Fruit fly (Drosophila melanogaster) whole organism, embryonic: ENCODE measurements around the gene CG16903.
A peak's percentile ranks its signal among the peaks of the same experiment; 100 is the strongest.

Experiments
- Aef1 ChIP-seq: fragments of 200-800 bp; sonication (Bioruptor generic); IDR thresholded peaks from 3 replicates; pipeline ENCODE4 v1.3.6; 2022; ENCODE audit warnings: missing biosample characterization, missing genetic modification characterization
- Asciz ChIP-seq: fragments of 200-800 bp; sonication (Bioruptor generic); optimal IDR thresholded peaks from 2 replicates; lab custom pipeline; 2017; ENCODE audit warnings: missing biosample characterization, mild to moderate bottlenecking, missing genetic modification characterization, missing genetic modification reagents
- Awh ChIP-seq: fragments of 200-800 bp; sonication (Bioruptor generic); IDR thresholded peaks from 2 replicates; pipeline ENCODE4, ENCODE4 v1.3.6; 2022; ENCODE audit warnings: missing biosample characterization, missing genetic modification characterization
- CG1024 ChIP-seq: fragments of 200-800 bp; sonication (Bioruptor generic); IDR thresholded peaks from 2 replicates; pipeline ENCODE4 v1.3.6; 2022; ENCODE audit warnings: missing biosample characterization, missing genetic modification characterization
- CG10462 ChIP-seq: fragments of 200-800 bp; sonication (Bioruptor generic); optimal IDR thresholded peaks from 2 replicates; lab custom pipeline; 2016; ENCODE audit warnings: missing biosample characterization, missing genetic modification characterization
- CG1233 ChIP-seq: fragments of 200-800 bp; sonication (Bioruptor generic); optimal IDR thresholded peaks from 4 replicates; lab custom pipeline; 2018; ENCODE audit warnings: missing biosample characterization, mild to moderate bottlenecking, missing genetic modification characterization
- CG13775 ChIP-seq: fragments of 200-800 bp; sonication (Bioruptor generic); optimal IDR thresholded peaks from 3 replicates; lab custom pipeline; 2017; ENCODE audit warnings: missing biosample characterization, mild to moderate bottlenecking, missing genetic modification characterization
- CG14441 ChIP-seq: fragments of 200-800 bp; sonication (Bioruptor generic); IDR thresholded peaks from 2 replicates; pipeline ENCODE4 v1.3.6; 2022; ENCODE audit warnings: missing biosample characterization, missing genetic modification characterization
- CG2678 ChIP-seq: fragments of 200-800 bp; sonication (Bioruptor generic); optimal IDR thresholded peaks from 3 replicates; lab custom pipeline; 2019; ENCODE audit warnings: missing biosample characterization, mild to moderate bottlenecking, missing genetic modification characterization, moderate library complexity
- CG30403 ChIP-seq: fragments of 200-800 bp; sonication (Bioruptor generic); optimal IDR thresholded peaks from 3 replicates; lab custom pipeline; 2016; ENCODE audit warnings: missing biosample characterization, missing genetic modification characterization
- CG6272 ChIP-seq: fragments of 200-800 bp; sonication (Bioruptor generic); IDR thresholded peaks from 2 replicates; pipeline ENCODE4 v1.3.6; 2022; ENCODE audit warnings: missing biosample characterization, missing genetic modification characterization
- CG7839 ChIP-seq: fragments of 200-800 bp; sonication (Bioruptor generic); optimal IDR thresholded peaks from 3 replicates; lab custom pipeline; 2018; ENCODE audit warnings: missing biosample characterization, mild to moderate bottlenecking, missing genetic modification characterization, moderate library complexity
- CG8281 ChIP-seq: fragments of 200-800 bp; sonication (Bioruptor generic); optimal IDR thresholded peaks from 2 replicates; lab custom pipeline; 2018; ENCODE audit warnings: missing biosample characterization, mild to moderate bottlenecking, missing genetic modification characterization, moderate library complexity
- CG9876 ChIP-seq: fragments of 200-800 bp; sonication (Bioruptor generic); optimal IDR thresholded peaks from 2 replicates; lab custom pipeline; 2016; ENCODE audit warnings: missing biosample characterization, missing genetic modification characterization
- CG9932 ChIP-seq: fragments of 200-800 bp; sonication (Bioruptor generic); IDR thresholded peaks from 2 replicates; pipeline ENCODE4 v1.3.6; 2022; ENCODE audit warnings: missing biosample characterization, missing genetic modification characterization
- CTCF ChIP-seq: fragments of 200-800 bp; sonication (Bioruptor generic); optimal IDR thresholded peaks from 2 replicates; lab custom pipeline; 2017; ENCODE audit warnings: missing biosample characterization, mild to moderate bottlenecking, missing genetic modification characterization, moderate library complexity
- Doc2 ChIP-seq: fragments of 200-800 bp; sonication (Bioruptor generic); IDR thresholded peaks from 2 replicates; pipeline ENCODE4 v1.3.6; 2022; ENCODE audit warnings: missing biosample characterization, missing genetic modification characterization
- Gsc ChIP-seq: fragments of 200-800 bp; sonication (Bioruptor generic); IDR thresholded peaks from 2 replicates; pipeline ENCODE4 v1.3.6; 2022; ENCODE audit warnings: missing biosample characterization, missing genetic modification characterization
- H15 ChIP-seq: fragments of 200-800 bp; sonication (Bioruptor generic); IDR thresholded peaks from 3 replicates; pipeline ENCODE4 v1.3.6; 2022; ENCODE audit warnings: missing biosample characterization, missing genetic modification characterization
- Lim3 ChIP-seq: fragments of 200-800 bp; sonication (Bioruptor generic); IDR thresholded peaks from 2 replicates; pipeline ENCODE4 v1.3.6; 2022; ENCODE audit warnings: missing biosample characterization, missing genetic modification characterization
- Mad ChIP-seq: fragments of 200-800 bp; sonication (Bioruptor generic); optimal IDR thresholded peaks from 2 replicates; lab custom pipeline; 2016; ENCODE audit warnings: missing biosample characterization, missing genetic modification characterization
- Myb ChIP-seq: fragments of 200-800 bp; sonication (Bioruptor generic); optimal IDR thresholded peaks from 2 replicates; lab custom pipeline; 2016; ENCODE audit warnings: missing biosample characterization, missing genetic modification characterization
- NC2β ChIP-seq: fragments of 200-800 bp; sonication (Bioruptor generic); optimal IDR thresholded peaks from 2 replicates; lab custom pipeline; 2016; ENCODE audit warnings: missing biosample characterization, missing genetic modification characterization
- Nf-YC ChIP-seq: fragments of 200-800 bp; optimal IDR thresholded peaks from 3 replicates; lab custom pipeline; 2019; ENCODE audit warnings: missing biosample characterization, mild to moderate bottlenecking, missing genetic modification characterization, moderate library complexity
- Opbp ChIP-seq: fragments of 200-800 bp; sonication (Bioruptor generic); IDR thresholded peaks from 3 replicates; pipeline ENCODE4 v1.3.6; 2022; ENCODE audit warnings: missing biosample characterization, missing genetic modification characterization; ENCODE audit not compliant: partially characterized antibody
- Pdp1 ChIP-seq, 2 experiments: fragments of 200-800 bp; sonication (Bioruptor generic); optimal IDR thresholded peaks; 3 replicates each; lab custom pipeline; 2016; ENCODE audit warnings: missing biosample characterization in 2 of 2, missing genetic modification characterization in 2 of 2, mild to moderate bottlenecking in 1 of 2, moderate library complexity in 1 of 2
- Ravus ChIP-seq: fragments of 200-800 bp; sonication (Bioruptor generic); IDR thresholded peaks from 2 replicates; pipeline ENCODE4 v1.3.6; 2022; ENCODE audit warnings: missing biosample characterization, missing genetic modification characterization
- Sry-β ChIP-seq: fragments of 200-800 bp; sonication (Bioruptor generic); optimal IDR thresholded peaks from 2 replicates; lab custom pipeline; 2018; ENCODE audit warnings: missing biosample characterization, mild to moderate bottlenecking, missing genetic modification characterization, moderate library complexity
- Sry-δ ChIP-seq: fragments of 200-800 bp; sonication (Bioruptor generic); optimal IDR thresholded peaks from 2 replicates; lab custom pipeline; 2016; ENCODE audit warnings: missing biosample characterization, missing genetic modification characterization
- Stat92E ChIP-seq, 3 experiments: fragments of >200 bp in 2 of 3; fragments of 200-800 bp in 1 of 3; sonication (Bioruptor generic) in 1 of 3; optimal IDR thresholded peaks; 2 replicates each; lab custom pipeline; 2017 to 2019; ENCODE audit warnings: missing biosample characterization in 3 of 3, missing genetic modification characterization in 3 of 3, mild to moderate bottlenecking in 1 of 3, moderate library complexity in 1 of 3
- abd-A ChIP-seq: fragments of 200-800 bp; sonication (Bioruptor generic); optimal IDR thresholded peaks from 3 replicates; lab custom pipeline; 2019; ENCODE audit warnings: missing biosample characterization, mild to moderate bottlenecking, missing genetic modification characterization, moderate library complexity
- ara ChIP-seq: fragments of 200-800 bp; sonication (Bioruptor generic); IDR thresholded peaks from 2 replicates; pipeline ENCODE4 v1.3.6; 2022; ENCODE audit warnings: missing biosample characterization, missing genetic modification characterization
- bab2 ChIP-seq: fragments of 200-800 bp; sonication (Bioruptor generic); optimal IDR thresholded peaks from 2 replicates; lab custom pipeline; 2016; ENCODE audit warnings: missing biosample characterization, missing genetic modification characterization
- btn ChIP-seq: fragments of 200-800 bp; sonication (Bioruptor generic); optimal IDR thresholded peaks from 2 replicates; lab custom pipeline; 2016; ENCODE audit warnings: missing biosample characterization, missing genetic modification characterization
- cad ChIP-seq: fragments of >200 bp; optimal IDR thresholded peaks from 2 replicates; lab custom pipeline; 2017; ENCODE audit warnings: missing biosample characterization, missing genetic modification characterization
- cg ChIP-seq: fragments of 200-800 bp; sonication (Bioruptor generic); optimal IDR thresholded peaks from 3 replicates; lab custom pipeline; 2019; ENCODE audit warnings: missing biosample characterization, mild to moderate bottlenecking, missing genetic modification characterization, moderate library complexity
- chm ChIP-seq: fragments of 200-800 bp; sonication (Bioruptor generic); IDR thresholded peaks from 2 replicates; pipeline ENCODE4 v1.3.6; 2022; ENCODE audit warnings: missing biosample characterization, missing genetic modification characterization
- danr ChIP-seq: fragments of 200-800 bp; sonication (Bioruptor generic); IDR thresholded peaks from 2 replicates; pipeline ENCODE4 v1.3.6; 2022; ENCODE audit warnings: missing biosample characterization, missing genetic modification characterization
- dmrt11E ChIP-seq: fragments of 200-800 bp; sonication (Bioruptor generic); optimal IDR thresholded peaks from 3 replicates; lab custom pipeline; 2018; ENCODE audit warnings: missing biosample characterization, mild to moderate bottlenecking, missing genetic modification characterization, moderate library complexity
- gfzf ChIP-seq: fragments of 200-800 bp; sonication (Bioruptor generic); optimal IDR thresholded peaks from 2 replicates; lab custom pipeline; 2016; ENCODE audit warnings: missing biosample characterization, mild to moderate bottlenecking, missing genetic modification characterization, moderate library complexity
- grau ChIP-seq: fragments of 200-800 bp; optimal IDR thresholded peaks from 3 replicates; lab custom pipeline; 2019; ENCODE audit warnings: missing biosample characterization, mild to moderate bottlenecking, missing genetic modification characterization, moderate library complexity
- gsb-n ChIP-seq: fragments of 200-800 bp; sonication (Bioruptor generic); optimal IDR thresholded peaks from 3 replicates; lab custom pipeline; 2018; ENCODE audit warnings: missing biosample characterization, mild to moderate bottlenecking, missing genetic modification characterization
- ken ChIP-seq: fragments of 200-800 bp; sonication (Bioruptor generic); IDR thresholded peaks from 3 replicates; pipeline ENCODE4 v1.3.6; 2022; ENCODE audit warnings: missing biosample characterization, missing genetic modification characterization
- lilli ChIP-seq: fragments of 200-800 bp; sonication (Bioruptor generic); optimal IDR thresholded peaks from 3 replicates; lab custom pipeline; 2016; ENCODE audit warnings: missing biosample characterization, missing genetic modification characterization
- lov ChIP-seq, 2 experiments: fragments of 200-800 bp in 1 of 2; fragments of >200 bp in 1 of 2; sonication (Bioruptor generic) in 1 of 2; IDR thresholded peaks in 1 of 2; optimal IDR thresholded peaks in 1 of 2; 2 replicates in 1 of 2; 3 replicates in 1 of 2; pipeline versions ENCODE4 v1.3.6 to Lab custom; 2017 to 2022; ENCODE audit warnings: missing biosample characterization in 1 of 2, missing genetic modification characterization in 1 of 2
- org-1 ChIP-seq: fragments of 200-800 bp; sonication (Bioruptor generic); optimal IDR thresholded peaks from 2 replicates; lab custom pipeline; 2017; ENCODE audit warnings: missing biosample characterization, missing genetic modification characterization
- pzg ChIP-seq: fragments of 200-800 bp; sonication (Bioruptor generic); optimal IDR thresholded peaks from 3 replicates; lab custom pipeline; 2018; ENCODE audit warnings: missing biosample characterization, mild to moderate bottlenecking, missing genetic modification characterization, moderate library complexity
- slou ChIP-seq: fragments of 200-800 bp; sonication (Bioruptor generic); optimal IDR thresholded peaks from 3 replicates; lab custom pipeline; 2016; ENCODE audit warnings: missing biosample characterization, missing genetic modification characterization
- slp2 ChIP-seq: fragments of 200-800 bp; sonication (Bioruptor generic); optimal IDR thresholded peaks from 2 replicates; lab custom pipeline; 2016; ENCODE audit warnings: missing biosample characterization, missing genetic modification characterization
- tna ChIP-seq: fragments of 200-800 bp; sonication (Bioruptor generic); IDR thresholded peaks from 2 replicates; pipeline ENCODE4 v1.3.6; 2022; ENCODE audit warnings: missing biosample characterization, missing genetic modification characterization; ENCODE audit not compliant: partially characterized antibody

The CG16903 gene

dm6 chrX:2041312-2041918, 38.8 kb downstream of the CG16903 start, which contains the start of gene CG4313 (continued):
- TF ChIP-seq Stat92E (GFP tag; optimal IDR thresholded peaks at IDR 0.05; lab: Kevin White, UChicago) (no peak), NC2β (GFP tag; lab: Kevin White, UChicago) (peak; percentile 49), Myb (peak; percentile 36), Pdp1 (GFP tag; optimal IDR thresholded peaks at IDR 0.05; lab: Kevin White, UChicago) (peak; percentile 71 to 79), gfzf (GFP tag; lab: Kevin White, UChicago) (peak; percentile 22), CTCF (GFP tag; lab: Kevin White, UChicago) (no peak), CG14441 (GFP tag; lab: Robert Waterston, UW) (peak; percentile 48; the same call in 1 of the 2 replicates), CG2678 (tag; lab: Kevin White, UChicago) (peak; percentile 78), CG7839 (tag; lab: Kevin White, UChicago) (peak; percentile 74), dmrt11E (peak; percentile 69), lilli (GFP tag; lab: Kevin White, UChicago) (peak; percentile 85), cad (no peak), Lim3 (no peak), Opbp (peak; percentile 77), CG10462 (no peak), Doc2 (GFP tag; lab: Robert Waterston, UW) (no peak), bab2 (GFP tag; lab: Kevin White, UChicago) (peak; percentile 75), Awh (GFP tag; lab: Robert Waterston, UW) (no peak), CG9932 (GFP tag; lab: Robert Waterston, UW) (peak; percentile 87), tna (GFP tag; lab: Robert Waterston, UW) (peak; percentile 71; the same call in 1 of the 2 replicates), Asciz (GFP tag; lab: Kevin White, UChicago) (peak; percentile 11), H15 (GFP tag; lab: Robert Waterston, UW) (0 out of 3 replicates have a peak, but pooled peaks have one; percentile 54), ken (GFP tag; lab: Robert Waterston, UW) (peak; percentile 55; the same call in 1 of the 3 replicates), slp2 (GFP tag; lab: Kevin White, UChicago) (peak; percentile 60), gsb-n (tag; lab: Kevin White, UChicago) (peak; percentile 37), CG9876 (GFP tag; lab: Kevin White, UChicago) (peak; percentile 33), pzg (peak; percentile 42), CG13775 (peak; percentile 63), Sry-δ (GFP tag; lab: Kevin White, UChicago) (peak; percentile 88), grau (tag; lab: Kevin White, UChicago) (peak; percentile 75), btn (GFP tag; lab: Kevin White, UChicago) (no peak), Aef1 (GFP tag; lab: Robert Waterston, UW) (peak; percentile 61), CG30403 (peak; percentile 81), org-1 (GFP tag; lab: Kevin White, UChicago) (peak; percentile 58), CG6272 (peak; percentile 76), CG1233 (GFP tag; lab: Kevin White, UChicago) (peak; percentile 70), Gsc (GFP tag; lab: Robert Waterston, UW) (no peak), CG8281 (tag; lab: Kevin White, UChicago) (peak; percentile 27), Sry-β (GFP tag; lab: Kevin White, UChicago) (peak; percentile 80), CG1024 (GFP tag; lab: Robert Waterston, UW) (peak; percentile 36; the same call in 1 of the 2 replicates), cg (no peak), Nf-YC (tag; lab: Kevin White, UChicago) (peak; percentile 72), Ravus (GFP tag; lab: Robert Waterston, UW) (no peak), abd-A (tag; lab: Kevin White, UChicago) (no peak), slou (GFP tag; lab: Kevin White, UChicago) (no peak), chm (no peak), lov (optimal IDR thresholded peaks at IDR 0.05; lab: Kevin White, UChicago) (no peak), lov (GFP tag; IDR thresholded peaks at IDR 0.05; lab: Robert Waterston, UW) (0 out of 3 replicates have a peak, but pooled peaks have one; percentile 41), Mad (GFP tag; lab: Kevin White, UChicago) (peak; percentile 14), ara (GFP tag; lab: Robert Waterston, UW) (peak; percentile 50; the same call in 1 of the 2 replicates), danr (0 out of 2 replicates have a peak, but pooled peaks have one; percentile 51)
